Worm (Caenorhabditis elegans): Measurements from ENCODE around the gene plg-1.

plg-1 gene

DNA sequence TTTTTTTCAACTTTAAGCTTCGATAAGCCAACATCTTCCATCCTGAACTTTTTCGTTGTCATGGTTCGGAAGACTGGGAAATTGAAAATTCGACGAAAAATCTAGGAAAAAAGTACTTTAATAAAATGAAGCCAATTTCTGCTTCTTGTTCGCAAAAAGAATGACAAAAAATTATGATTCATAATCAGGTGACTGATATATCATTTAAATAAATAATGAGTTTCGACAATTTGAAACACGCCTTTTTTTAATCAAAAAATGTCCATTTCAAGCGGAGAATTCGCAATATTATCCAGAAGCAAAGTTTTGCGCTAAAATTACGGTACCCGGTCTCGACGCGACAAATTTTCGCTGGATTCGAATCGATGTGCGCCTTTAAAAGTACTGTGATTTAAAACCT, 6.9 kb upstream of the plg-1 start, which contains the start of gene F44E2.6:
F44E2.6 (minus strand) TSS at position 101 of the 400 bp plus-strand sequence.
- no peak for TF ChIP-seq W03F9.2 (tag; optimal IDR thresholded peaks at IDR 0.05)
- TF ChIP-seq dao-5 (tag; optimal IDR thresholded peaks at IDR 0.05) = no peak
- TF ChIP-seq him-1 (tag; optimal IDR thresholded peaks at IDR 0.05) = no peak

DNA sequence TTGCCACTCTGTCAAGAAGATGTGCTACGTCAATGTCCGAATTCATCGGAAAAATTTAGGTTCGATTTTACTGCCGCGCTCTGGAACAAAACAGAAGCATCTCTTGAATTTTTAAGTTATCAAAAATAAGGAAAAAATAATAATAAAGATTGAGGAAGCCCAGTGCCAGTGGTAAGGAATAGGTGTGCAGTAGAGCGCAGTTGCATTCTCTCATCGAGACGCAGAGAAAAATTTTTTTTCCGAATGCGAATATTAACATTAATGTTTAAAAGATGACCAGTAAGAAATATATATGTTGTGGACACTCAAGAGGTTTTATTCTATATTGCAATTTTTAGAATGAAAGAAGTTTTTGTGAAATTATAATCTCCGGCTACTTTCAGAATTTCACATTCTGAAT, 4.3 kb upstream of the plg-1 start:
- no peak for TF ChIP-seq him-1 (tag; optimal IDR thresholded peaks at IDR 0.05)
- TF ChIP-seq W03F9.2 (tag; optimal IDR thresholded peaks at IDR 0.05) = peak; percentile 73

DNA sequence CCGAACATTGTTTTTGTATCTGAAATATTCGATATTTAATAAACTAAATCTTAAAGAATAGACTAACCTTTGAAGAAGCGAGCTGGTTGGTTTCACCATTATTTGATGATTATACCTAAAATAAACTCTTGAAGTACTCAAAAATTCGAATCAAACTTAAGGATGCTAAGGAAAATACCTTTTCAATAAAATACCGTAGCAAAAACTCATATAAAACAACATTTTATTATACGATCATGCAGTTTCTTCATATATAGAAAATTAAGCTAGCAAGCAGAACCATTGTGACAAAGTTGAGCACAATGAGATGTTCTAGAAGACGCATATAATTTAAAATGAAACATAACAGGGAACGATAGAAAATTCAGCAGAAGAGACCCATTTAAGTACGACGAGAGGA, 3.7 kb upstream of the plg-1 start, which contains the start of gene F44E2.7:
F44E2.7 (minus strand) TSS at position 101 of the 400 bp plus-strand sequence.
- TF ChIP-seq dao-5 (tag; optimal IDR thresholded peaks at IDR 0.05) (no peak), W03F9.2 (tag; optimal IDR thresholded peaks at IDR 0.05) (no peak), him-1 (tag; optimal IDR thresholded peaks at IDR 0.05) (no peak)

DNA sequence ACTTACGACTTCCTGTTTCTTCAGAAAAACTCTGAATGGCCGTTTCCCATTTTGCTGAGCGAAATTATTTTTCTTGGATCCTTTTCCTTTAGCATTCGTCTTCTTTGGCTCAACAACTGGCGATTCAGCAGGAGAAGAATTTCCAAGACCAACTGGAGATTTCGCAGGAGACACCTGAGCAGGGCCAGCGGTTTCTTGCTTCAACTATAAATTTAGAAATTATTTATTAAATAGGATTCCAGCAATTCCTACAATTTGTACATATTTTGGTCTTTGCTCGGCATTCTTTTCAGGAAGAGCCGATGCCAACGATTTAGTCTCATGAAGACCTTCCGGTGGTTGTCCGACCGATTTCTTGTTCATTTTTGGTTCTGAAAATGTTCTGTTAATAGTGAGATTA, 2.6 kb upstream of the plg-1 start, which contains the start of gene F44E2.8:
F44E2.8 (minus strand) TSS at position 371 of the 400 bp plus-strand sequence.
- TF ChIP-seq him-1 (tag; optimal IDR thresholded peaks at IDR 0.05) (no peak), W03F9.2 (tag; optimal IDR thresholded peaks at IDR 0.05) (no peak), dao-5 (tag; optimal IDR thresholded peaks at IDR 0.05) (no peak)

DNA sequence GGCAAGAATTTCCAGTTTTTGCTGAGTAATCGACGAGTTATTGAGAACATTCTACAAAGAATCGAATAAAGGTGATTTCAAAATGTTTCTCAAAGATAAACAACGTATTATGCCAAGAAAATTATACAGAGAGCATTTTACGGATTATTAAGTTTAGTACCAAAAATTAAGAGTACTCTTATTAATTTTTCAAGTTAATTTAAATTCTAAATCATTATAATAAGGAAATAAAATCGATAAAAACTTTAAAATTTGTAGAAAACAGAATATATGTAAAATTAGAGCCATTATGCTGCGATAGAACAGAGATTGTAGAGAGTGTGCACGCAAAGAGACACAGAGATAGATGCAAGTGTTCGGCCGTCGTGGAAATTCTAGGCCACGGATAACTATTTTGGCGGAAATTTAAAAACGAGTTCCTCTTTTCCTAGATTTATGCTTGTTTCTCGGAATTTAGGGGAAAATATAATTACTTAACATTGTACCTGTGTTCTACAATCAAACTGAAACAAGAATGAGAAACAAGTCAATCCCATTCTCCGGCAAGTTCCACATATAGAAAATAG, 1.5 kb upstream of the plg-1 start, which contains the start of gene F44E2.9:
F44E2.9 (minus strand) TSS at position 51 of the 566 bp plus-strand sequence.
- no peak for TF ChIP-seq him-1 (tag; optimal IDR thresholded peaks at IDR 0.05)
- TF ChIP-seq W03F9.2 (tag; optimal IDR thresholded peaks at IDR 0.05) = peak; percentile 85

DNA sequence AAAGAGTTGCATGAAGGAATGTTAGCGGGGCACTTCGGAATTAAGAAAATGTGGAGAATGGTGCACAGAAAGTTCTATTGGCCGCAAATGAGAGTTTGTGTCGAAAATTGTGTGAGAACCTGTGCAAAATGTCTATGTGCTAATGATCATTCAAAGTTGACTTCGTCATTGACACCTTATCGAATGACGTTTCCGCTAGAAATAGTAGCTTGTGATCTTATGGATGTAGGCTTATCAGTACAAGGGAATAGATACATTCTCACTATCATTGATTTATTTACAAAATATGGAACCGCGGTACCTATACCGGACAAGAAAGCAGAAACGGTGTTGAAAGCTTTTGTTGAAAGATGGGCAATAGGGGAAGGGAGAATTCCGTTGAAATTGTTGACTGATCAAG, 6.4 kb downstream of the plg-1 start:
- TF ChIP-seq dao-5 (tag; optimal IDR thresholded peaks at IDR 0.05) (no peak), W03F9.2 (tag; optimal IDR thresholded peaks at IDR 0.05) (no peak), him-1 (tag; optimal IDR thresholded peaks at IDR 0.05) (no peak)

DNA sequence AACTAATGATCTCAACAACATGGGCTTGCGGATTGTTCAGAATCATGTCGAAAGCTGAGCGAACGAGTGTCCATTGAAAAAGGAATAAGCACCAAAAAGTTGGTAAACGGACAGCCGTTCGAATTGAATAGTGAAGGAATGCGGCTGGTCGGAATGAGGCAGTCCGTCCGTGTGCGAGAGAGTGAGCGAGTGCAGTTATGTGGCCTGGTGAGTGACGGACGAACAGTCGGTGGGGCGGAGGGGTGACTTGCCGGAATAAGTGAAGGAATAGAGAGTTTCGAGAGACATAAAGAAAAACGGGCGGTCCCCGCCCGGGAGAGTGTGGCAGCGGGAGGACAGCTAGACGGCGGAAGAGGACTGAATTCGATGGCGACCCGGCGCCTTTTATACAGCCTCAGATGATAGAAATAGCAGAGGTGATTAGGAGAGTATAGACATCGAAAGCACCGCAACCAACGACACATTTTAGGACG, 13.3 kb downstream of the plg-1 start:
- TF ChIP-seq dao-5 (tag; optimal IDR thresholded peaks at IDR 0.05) (peak; percentile 45), him-1 (tag; optimal IDR thresholded peaks at IDR 0.05) (no peak), W03F9.2 (tag; optimal IDR thresholded peaks at IDR 0.05) (peak; percentile 45)

DNA sequence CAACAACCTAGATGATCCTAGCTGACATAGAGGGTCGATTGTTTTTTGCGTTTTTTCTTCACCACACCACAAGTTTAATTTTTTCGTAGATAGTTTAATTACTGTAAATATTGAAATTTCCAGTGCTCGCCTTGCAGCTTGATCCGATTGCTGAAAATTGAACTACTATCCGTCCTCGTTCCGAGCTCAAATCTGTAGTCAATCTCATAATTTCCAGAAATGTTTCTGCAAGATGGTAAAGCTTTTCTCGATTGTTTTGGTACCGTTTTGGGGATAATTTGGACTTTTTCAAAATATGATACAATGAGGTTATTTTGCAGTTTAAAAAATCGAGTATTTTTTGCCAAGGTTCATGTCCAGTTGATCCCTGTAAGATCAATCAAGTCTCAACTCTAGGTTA, 14.0 kb downstream of the plg-1 start:
- TF ChIP-seq dao-5 (tag; optimal IDR thresholded peaks at IDR 0.05) (no peak), W03F9.2 (tag; optimal IDR thresholded peaks at IDR 0.05) (no peak), him-1 (tag; optimal IDR thresholded peaks at IDR 0.05) (no peak)

DNA sequence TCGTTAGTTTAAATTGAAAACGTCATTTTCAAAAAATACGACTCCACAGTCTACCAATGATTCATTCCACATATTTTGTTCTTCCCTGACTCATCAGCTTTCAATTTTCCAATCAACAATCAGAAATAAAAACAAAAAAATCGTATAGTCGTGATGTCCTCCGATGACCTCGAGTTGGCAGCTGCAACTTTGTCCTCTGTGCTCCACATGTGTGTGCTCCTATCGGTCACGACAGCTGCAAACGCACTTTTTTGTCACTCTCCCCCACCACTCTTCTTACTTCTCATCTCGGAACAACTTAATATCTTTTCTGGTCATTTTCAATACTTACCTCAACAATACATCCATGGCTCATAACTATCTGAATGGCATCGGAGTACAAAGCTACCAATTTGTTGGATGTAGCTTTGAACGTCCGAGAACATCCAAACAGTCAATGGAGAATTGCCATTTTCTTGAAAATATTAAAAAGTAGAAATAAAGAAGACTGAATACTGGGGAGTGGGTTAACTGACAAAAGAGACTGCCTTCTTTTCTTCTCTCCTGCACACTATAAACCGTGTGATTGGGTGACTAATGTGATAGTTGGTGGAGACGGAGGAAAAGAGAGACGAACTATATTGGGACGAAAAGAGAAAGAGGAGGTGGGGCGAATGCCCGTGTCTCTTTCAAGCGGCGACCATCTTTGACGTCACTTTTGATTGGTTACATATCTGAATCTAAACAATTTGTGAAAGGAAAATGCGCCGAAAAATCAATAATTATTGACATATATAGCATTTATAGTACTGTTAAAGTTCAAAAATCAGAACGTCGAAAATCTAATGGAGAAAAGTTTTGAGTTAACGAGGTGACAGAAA, 15.2 kb downstream of the plg-1 start:
- no peak for TF ChIP-seq W03F9.2 (tag; optimal IDR thresholded peaks at IDR 0.05)
- TF ChIP-seq him-1 (tag; optimal IDR thresholded peaks at IDR 0.05) = no peak
- no peak for TF ChIP-seq dao-5 (tag; optimal IDR thresholded peaks at IDR 0.05)

DNA sequence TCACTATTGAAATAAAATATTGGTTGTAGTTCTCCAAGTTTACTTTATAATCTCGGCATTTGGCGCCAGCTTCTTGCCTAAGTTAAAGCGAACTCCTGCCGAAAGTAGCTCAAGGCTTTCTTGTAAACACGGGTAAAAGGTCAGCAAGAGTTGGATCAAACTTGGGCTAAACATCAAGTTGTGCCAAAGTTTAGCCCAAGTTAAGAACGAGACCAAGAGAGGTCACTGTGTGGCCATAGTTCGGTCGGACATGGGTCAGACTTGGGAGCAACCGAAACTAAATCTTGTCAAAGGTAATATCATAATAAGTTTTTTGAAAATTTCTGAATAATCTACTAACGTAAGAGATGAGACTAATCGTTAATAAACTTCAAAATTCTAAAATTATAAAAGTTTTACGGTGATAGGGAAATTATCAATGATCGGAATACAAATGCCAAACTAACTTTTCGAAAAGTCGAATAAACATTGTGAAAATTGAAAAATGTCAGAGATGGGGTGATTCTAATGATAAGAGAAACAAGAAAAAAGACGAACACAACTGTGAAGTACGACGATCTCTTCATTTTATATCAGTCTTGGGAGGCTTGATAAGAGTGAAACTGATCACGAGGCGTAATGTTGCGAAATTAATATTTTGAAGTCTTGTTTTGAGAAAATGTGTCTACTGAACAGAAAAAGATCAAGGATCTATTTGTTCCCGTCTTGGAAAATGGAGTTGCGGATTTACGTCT, 16.0 kb downstream of the plg-1 start:
- TF ChIP-seq dao-5 (tag; optimal IDR thresholded peaks at IDR 0.05) (no peak), W03F9.2 (tag; optimal IDR thresholded peaks at IDR 0.05) (peak; percentile 22)

DNA sequence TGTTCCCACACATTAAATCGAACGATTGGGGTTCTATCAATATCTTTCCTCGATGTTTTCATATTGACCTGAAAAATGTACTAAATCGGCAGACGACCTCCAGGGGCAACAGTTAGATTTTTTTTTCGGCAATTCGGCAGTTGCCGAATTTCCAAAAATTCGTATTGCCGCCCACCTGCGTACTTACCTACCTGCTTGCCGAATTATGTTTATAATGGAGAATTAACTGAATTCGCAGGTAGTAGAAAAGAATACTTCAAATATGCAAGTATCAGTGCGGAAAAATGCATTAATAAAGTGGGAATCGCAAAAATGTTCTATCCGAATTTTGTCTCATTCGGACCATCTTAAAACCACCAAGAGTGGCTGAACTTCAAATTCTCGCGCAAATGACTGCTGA, 17.6 kb downstream of the plg-1 start:
- TF ChIP-seq W03F9.2 (tag; optimal IDR thresholded peaks at IDR 0.05) (no peak), dao-5 (tag; optimal IDR thresholded peaks at IDR 0.05) (no peak), him-1 (tag; optimal IDR thresholded peaks at IDR 0.05) (no peak)

DNA sequence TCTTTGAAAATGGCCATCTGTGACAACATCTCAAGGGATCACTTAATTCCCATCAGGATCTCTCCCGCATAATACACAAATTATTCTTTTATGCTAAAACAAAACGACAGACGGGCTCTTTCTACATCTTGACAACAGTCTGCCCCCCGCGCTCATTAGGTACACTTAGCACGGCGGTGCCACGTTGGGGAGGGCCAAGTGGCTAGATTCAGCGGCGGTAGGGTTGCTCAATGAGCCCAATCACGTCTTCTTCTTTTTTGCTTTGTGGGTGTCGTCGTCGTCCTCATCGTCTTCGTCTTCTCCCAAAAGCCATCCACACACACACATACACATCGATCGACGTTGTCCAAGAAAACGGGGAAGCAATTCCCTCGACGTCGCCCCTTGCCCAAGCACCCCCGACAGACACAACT, 21.0 kb downstream of the plg-1 start:
- no peak for TF ChIP-seq W03F9.2 (tag; optimal IDR thresholded peaks at IDR 0.05)
- TF ChIP-seq dao-5 (tag; optimal IDR thresholded peaks at IDR 0.05) = no peak
- peak; percentile 60 for TF ChIP-seq him-1 (tag; optimal IDR thresholded peaks at IDR 0.05)

DNA sequence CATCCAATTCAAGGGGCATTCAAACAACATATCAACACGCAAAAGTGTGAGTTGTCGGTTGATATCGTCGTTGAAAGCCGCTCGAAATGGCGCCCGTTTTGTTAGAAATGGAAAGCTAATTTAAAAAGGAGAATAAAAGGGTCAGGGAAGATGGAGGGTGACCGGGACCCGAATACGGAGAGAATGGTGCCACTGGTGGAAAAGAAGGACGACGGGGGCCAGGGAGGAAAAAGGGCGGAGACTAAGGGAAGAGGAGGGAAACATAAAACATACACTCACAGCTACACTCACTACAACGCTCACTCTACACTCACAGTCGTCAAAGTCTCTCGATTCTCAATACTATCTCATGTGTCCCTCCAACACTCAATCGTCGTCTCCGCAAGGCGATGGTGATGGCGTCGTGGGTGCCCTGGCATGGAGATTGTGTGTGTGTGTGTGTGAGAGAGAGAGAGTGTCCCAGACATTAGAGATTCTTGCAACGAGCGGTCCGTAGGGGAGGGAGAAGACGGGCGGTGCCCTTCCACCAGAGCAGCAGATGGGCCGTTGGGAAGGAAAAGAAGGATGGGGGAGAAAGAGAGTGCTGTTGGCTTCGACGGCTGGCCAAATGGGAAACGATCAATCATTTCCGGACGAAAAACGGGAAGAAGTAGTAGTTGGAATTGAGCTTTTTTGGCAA, 22.1 kb downstream of the plg-1 start:
- no peak for TF ChIP-seq dao-5 (tag; optimal IDR thresholded peaks at IDR 0.05)
- no peak for TF ChIP-seq W03F9.2 (tag; optimal IDR thresholded peaks at IDR 0.05)
- TF ChIP-seq him-1 (tag; optimal IDR thresholded peaks at IDR 0.05) = peak; percentile 86
